Worm (Caenorhabditis elegans) whole organism, L1 larva: ENCODE results near the gene erd-2.2.

Experiments
- mdl-1 ChIP-seq, 2 experiments: fragments of 150-350 bp; optimal IDR thresholded peaks; 2 replicates each; lab custom pipeline; 2014 to 2017; ENCODE audit warnings: missing biosample characterization in 2 of 2, missing genetic modification characterization in 2 of 2, inconsistent platforms in 1 of 2
- mep-1 ChIP-seq: fragments of 150-350 bp; optimal IDR thresholded peaks from 2 replicates; lab custom pipeline; 2014; ENCODE audit warnings: missing biosample characterization, missing genetic modification characterization
- nhr-77 ChIP-seq: fragments of 150-350 bp; optimal IDR thresholded peaks from 2 replicates; lab custom pipeline; 2014; ENCODE audit warnings: missing biosample characterization, missing genetic modification characterization
- zag-1 ChIP-seq: fragments of 150-350 bp; optimal IDR thresholded peaks from 2 replicates; lab custom pipeline; 2014; ENCODE audit warnings: missing biosample characterization, missing genetic modification characterization

DNA sequence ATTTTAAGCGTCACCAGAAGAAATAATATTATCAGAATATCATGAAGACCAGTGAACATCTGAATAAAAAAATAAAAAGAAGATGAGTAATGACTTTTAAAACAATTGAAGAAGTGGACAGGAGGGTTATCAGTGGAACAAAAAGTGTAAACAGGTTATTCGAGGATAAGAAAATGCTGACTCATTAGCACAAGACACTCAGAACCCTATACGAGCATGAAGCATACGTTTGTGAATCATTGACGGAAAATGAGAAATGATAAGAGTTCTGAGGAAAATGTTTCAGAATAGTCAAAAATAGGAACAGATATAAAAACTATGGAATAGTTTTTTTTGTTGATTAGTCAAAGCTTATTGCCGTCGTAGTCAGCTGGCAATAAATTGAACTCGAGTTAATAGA lies 26.0 kb downstream of the erd-2.2 start, which contains the start of gene zmp-1:
- TF ChIP-seq mep-1 (tag; lab: Kevin White, UChicago), result no peak
- TF ChIP-seq mdl-1 (tag; optimal IDR thresholded peaks at IDR 0.05; lab: Kevin White, UChicago), result no peak
- TF ChIP-seq zag-1 (tag; lab: Kevin White, UChicago), result no peak
- no peak for TF ChIP-seq nhr-77 (tag; lab: Kevin White, UChicago)
